Worm (Caenorhabditis elegans): ENCODE measurements around the gene fbxb-14.
A peak's percentile ranks its signal among the peaks of the same experiment; 100 is the strongest.

The fbxb-14 gene

DNA sequence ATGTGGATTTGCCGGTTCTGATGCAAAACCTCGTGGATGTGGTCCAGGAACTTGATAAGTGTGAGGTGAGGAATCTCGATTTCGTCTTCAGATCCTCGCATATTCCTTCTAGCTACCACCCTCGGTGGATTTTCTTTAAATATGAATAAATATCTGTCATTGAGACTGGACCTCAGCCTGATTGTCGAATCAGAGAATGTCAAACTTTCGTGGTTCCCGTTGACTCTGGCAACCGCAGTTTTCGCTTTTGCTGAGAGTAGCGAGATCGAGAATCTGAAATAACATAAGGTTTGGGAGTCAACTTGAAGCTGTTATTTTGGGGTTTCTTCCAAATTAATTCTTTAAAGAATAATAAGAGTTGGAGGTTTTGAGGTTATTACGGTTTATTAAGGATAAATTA, at the start of gene fbxb-14:
Gene fbxb-14 (minus strand): TSS at position 101 of the 400 bp plus-strand sequence.
- TF ChIP-seq hlh-30 (tag; optimal IDR thresholded peaks at IDR 0.05; ENCODE audit: insufficient read depth) (no peak), eyg-1 (tag; optimal IDR thresholded peaks at IDR 0.05) (no peak), ztf-16 (tag; optimal IDR thresholded peaks at IDR 0.05) (no peak), nhr-11 (tag; optimal IDR thresholded peaks at IDR 0.05) (no peak)

DNA sequence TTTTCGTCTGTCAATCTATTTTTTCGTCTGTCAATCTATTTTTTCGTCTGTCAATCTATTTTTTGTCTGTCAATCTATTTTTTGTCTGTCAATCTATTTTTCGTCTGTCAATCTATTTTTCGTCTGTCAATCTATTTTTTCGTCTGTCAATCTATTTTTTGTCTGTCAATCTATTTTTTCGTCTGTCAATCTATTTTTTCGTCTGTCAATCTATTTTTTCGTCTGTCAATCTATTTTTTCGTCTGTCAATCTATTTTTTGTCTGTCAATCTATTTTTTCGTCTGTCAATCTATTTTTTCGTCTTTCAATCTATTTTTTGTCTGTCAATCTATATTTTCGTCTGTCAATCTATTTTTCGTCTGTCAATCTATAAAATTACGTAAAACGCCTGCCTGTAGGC, 46.9 kb upstream of the fbxb-14 start:
- 0 out of 2 replicates have a peak, but pooled peaks have one; percentile 50 for TF ChIP-seq ceh-45 (GFP tag; IDR thresholded peaks at IDR 0.05)

DNA sequence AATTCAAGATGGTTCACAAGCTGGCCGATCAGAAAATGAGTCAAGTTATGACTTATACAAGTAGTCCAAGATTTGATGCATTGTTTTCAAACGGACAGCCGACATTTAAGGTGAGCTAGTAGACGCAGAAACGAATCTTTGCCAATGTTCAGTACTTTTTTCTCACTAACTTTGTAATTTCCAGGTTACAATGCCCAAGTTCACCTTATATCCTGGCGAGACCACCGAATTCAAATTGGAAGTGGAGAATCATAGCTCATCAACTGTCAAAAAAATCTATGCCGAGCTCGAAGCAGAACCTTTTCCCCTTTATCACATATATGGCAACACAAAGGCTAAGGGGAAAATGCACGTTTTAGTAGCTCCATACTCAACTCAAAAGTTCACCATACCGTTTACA, 45.4 kb upstream of the fbxb-14 start:
- TF ChIP-seq sox-2 (GFP tag; IDR thresholded peaks at IDR 0.05) (no peak), hlh-30 (tag; optimal IDR thresholded peaks at IDR 0.05; ENCODE audit: insufficient read depth) (no peak), F13H6.1 (tag; optimal IDR thresholded peaks at IDR 0.05) (no peak), ceh-24 (tag; optimal IDR thresholded peaks at IDR 0.05) (no peak), ceh-30 (tag; optimal IDR thresholded peaks at IDR 0.05) (no peak), ceh-6 (GFP tag; optimal IDR thresholded peaks at IDR 0.05) (no peak)

DNA sequence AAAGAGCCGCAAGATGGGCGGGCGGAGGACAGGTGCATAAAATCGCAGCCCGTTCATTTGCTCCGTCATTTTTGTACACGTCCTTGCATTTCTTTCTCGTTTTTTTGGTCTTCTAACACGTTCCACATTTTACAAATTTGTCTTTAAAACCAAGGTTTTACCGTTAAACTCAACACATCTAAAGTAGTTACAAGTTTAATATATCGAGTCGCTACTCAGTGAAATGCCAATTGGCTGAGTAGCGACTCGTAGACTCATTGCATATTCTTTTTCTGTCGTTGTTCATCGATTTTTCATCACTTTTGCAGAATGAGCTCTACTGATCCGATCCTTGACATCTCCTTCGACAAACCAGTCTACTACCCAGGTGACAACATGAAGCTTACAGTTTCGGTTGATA, 44.7 kb upstream of the fbxb-14 start, which contains the start of gene arrd-1:
Gene arrd-1 (plus strand): TSS at position 301 of the 400 bp plus-strand sequence.
- TF ChIP-seq nfya-1 (tag; optimal IDR thresholded peaks at IDR 0.05) (no peak), ceh-48 (tag; optimal IDR thresholded peaks at IDR 0.05) (no peak), dve-1 (tag; optimal IDR thresholded peaks at IDR 0.05) (no peak), zip-5 (tag; optimal IDR thresholded peaks at IDR 0.05) (no peak), ceh-6 (GFP tag; optimal IDR thresholded peaks at IDR 0.05) (no peak), hlh-6 (tag; optimal IDR thresholded peaks at IDR 0.05) (no peak), K09A11.1 (tag; optimal IDR thresholded peaks at IDR 0.05; ENCODE audit: insufficient read depth) (no peak), ceh-24 (tag; optimal IDR thresholded peaks at IDR 0.05) (no peak), hlh-15 (tag; optimal IDR thresholded peaks at IDR 0.05) (no peak), hlh-8 (tag; optimal IDR thresholded peaks at IDR 0.05) (no peak), pha-4 (tag; optimal IDR thresholded peaks at IDR 0.05) (no peak), T23F11.4 (GFP tag; optimal IDR thresholded peaks at IDR 0.05) (no peak), nhr-232 (tag; optimal IDR thresholded peaks at IDR 0.05) (no peak), dmd-4 (tag; optimal IDR thresholded peaks at IDR 0.05; ENCODE audit: borderline replicate concordance) (no peak), lim-6 (tag; optimal IDR thresholded peaks at IDR 0.05) (no peak), mec-3 (tag; optimal IDR thresholded peaks at IDR 0.05; ENCODE audit: borderline replicate concordance) (no peak)

DNA sequence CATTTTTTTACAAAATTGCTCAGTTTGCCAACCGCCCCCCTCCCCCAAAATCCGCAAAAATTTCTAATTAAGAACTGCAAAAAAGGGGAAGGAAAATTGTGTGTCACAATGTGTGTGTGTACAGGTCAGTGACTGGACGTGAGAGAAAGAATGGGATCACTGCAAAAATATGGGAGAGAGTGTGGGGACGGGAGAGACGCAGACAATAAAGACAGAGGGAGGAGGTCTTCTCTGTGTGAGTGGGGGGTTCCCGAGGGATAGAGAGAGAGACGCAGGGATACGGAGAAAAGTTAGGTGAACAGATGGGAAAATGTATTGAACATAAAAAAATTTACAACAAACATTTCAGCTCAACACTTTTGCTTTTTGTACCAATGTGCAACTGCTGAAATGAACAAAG, 43.4 kb upstream of the fbxb-14 start:
- TF ChIP-seq syd-9 (tag; optimal IDR thresholded peaks at IDR 0.05), result no peak
- peak; percentile 27 for TF ChIP-seq ceh-34 (tag; optimal IDR thresholded peaks at IDR 0.05)
- peak; percentile 61 for TF ChIP-seq ceh-31 (tag; optimal IDR thresholded peaks at IDR 0.05)
- no peak for TF ChIP-seq ceh-14 (tag; optimal IDR thresholded peaks at IDR 0.05)
- TF ChIP-seq elt-2 (tag; optimal IDR thresholded peaks at IDR 0.05), result no peak
- TF ChIP-seq pha-4 (tag; optimal IDR thresholded peaks at IDR 0.05), result no peak
- no peak for TF ChIP-seq pqm-1 (tag; optimal IDR thresholded peaks at IDR 0.05)
- TF ChIP-seq hlh-30 (tag; optimal IDR thresholded peaks at IDR 0.05; ENCODE audit: insufficient read depth), result peak; percentile 18
- no peak for TF ChIP-seq hlh-15 (tag; optimal IDR thresholded peaks at IDR 0.05)
- no peak for TF ChIP-seq nhr-232 (tag; optimal IDR thresholded peaks at IDR 0.05)
- no peak for TF ChIP-seq npax-4 (tag; optimal IDR thresholded peaks at IDR 0.05)
- peak; percentile 38 for TF ChIP-seq tbx-2 (tag; optimal IDR thresholded peaks at IDR 0.05)
- TF ChIP-seq ztf-16 (tag; optimal IDR thresholded peaks at IDR 0.05), result no peak
- TF ChIP-seq ceh-2 (tag; optimal IDR thresholded peaks at IDR 0.05), result peak; percentile 2
- TF ChIP-seq nfya-1 (tag; optimal IDR thresholded peaks at IDR 0.05), result peak; percentile 62
- no peak for TF ChIP-seq gmeb-2 (tag; optimal IDR thresholded peaks at IDR 0.05)
- peak; percentile 75 for TF ChIP-seq unc-55 (GFP tag; optimal IDR thresholded peaks at IDR 0.05)
- TF ChIP-seq unc-42 (tag; optimal IDR thresholded peaks at IDR 0.05), result peak; percentile 12
- no peak for TF ChIP-seq ceh-19 (GFP tag; optimal IDR thresholded peaks at IDR 0.05)
- TF ChIP-seq F13H6.1 (tag; optimal IDR thresholded peaks at IDR 0.05), result peak; percentile 4
- no peak for TF ChIP-seq nhr-11 (tag; optimal IDR thresholded peaks at IDR 0.05)

Measured in whole organism, late embryonic.